Worm (Caenorhabditis elegans) whole organism, L4/young adult: ENCODE measurements around the gene F07E5.7.

Experiments used
- W03F9.2 ChIP-seq: fragments of 150-350 bp; optimal IDR thresholded peaks from 2 replicates; lab custom pipeline; 2014; ENCODE audit warnings: missing biosample characterization, missing genetic modification characterization
- dao-5 ChIP-seq: sonication (generic microtip); optimal IDR thresholded peaks from 2 replicates; lab custom pipeline; 2016; ENCODE audit warnings: missing genotype, missing genetic modification characterization, moderate library complexity, missing compliant biosample characterization
- him-1 ChIP-seq: sonication (generic microtip); optimal IDR thresholded peaks from 2 replicates; lab custom pipeline; 2016; ENCODE audit warnings: missing genotype, missing genetic modification reagents, missing genetic modification characterization, missing compliant biosample characterization

The F07E5.7 gene

DNA sequence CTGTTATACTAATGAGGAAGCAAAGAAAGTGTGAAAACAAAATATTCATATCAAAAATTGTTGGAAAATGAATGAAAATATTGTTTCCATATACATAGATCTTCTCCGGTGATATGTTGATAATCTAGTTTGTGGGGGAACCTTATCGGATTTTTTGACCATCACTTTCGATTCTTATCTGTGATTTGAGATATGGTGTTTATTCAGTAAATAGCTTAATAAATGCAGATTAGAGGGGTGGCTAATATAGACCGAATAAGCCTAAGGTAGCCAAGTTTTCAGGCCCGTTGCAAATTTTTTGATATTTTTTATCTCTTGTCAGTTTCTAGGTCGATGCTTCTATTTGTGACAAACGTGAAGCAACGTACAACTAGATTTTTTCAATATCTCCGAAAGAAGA, at the start of gene F07E5.7:
F07E5.7 (minus strand) TSS at position 101 of the 400 bp plus-strand sequence.
- no peak for TF ChIP-seq W03F9.2 (tag; lab: Kevin White, UChicago)
- TF ChIP-seq him-1: no peak
- no peak for TF ChIP-seq dao-5

DNA sequence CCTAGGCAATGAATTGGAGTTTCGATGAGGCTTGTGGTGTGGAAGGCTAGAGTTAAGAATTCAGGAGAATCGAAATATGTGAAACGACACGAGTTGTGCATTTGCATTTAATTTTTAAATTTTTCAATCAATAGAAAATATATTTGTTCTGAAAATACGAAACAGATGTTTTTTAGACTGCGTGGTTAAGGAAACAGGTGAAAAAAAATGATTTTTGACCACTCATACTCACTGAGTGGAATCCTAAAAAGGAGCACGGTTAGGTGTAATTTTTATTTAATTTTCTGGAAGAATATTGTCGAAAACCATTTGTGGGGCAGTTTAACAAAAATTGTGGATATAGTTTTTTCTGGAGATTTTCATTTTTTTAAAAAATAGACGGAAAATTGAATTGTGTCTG, 45.5 kb upstream of the F07E5.7 start, which contains the start of gene srh-195:
srh-195 (minus strand) TSS at position 101 of the 400 bp plus-strand sequence.
- TF ChIP-seq W03F9.2 (tag; lab: Kevin White, UChicago) (no peak), dao-5 (no peak), him-1 (no peak)

DNA sequence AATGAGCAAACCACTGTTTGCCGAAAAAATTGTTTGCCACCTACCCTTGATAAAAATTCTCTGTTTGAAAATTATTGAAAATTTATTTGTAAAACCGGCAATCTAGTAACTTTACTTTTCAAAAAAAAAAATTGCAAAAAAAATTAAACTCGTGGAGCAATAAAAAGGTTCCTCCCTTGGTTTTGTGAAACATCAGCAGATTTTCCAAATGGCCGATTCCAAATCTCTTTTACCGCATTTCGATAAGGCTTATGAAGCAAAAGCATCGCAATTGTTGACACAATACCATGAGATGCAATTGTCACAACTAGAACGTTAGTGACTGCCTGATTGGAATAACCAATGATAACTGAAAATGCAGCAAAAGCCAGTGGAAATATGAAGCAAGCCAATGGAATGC, 43.2 kb upstream of the F07E5.7 start:
- TF ChIP-seq dao-5 (no peak), him-1 (no peak), W03F9.2 (tag; lab: Kevin White, UChicago) (no peak)

DNA sequence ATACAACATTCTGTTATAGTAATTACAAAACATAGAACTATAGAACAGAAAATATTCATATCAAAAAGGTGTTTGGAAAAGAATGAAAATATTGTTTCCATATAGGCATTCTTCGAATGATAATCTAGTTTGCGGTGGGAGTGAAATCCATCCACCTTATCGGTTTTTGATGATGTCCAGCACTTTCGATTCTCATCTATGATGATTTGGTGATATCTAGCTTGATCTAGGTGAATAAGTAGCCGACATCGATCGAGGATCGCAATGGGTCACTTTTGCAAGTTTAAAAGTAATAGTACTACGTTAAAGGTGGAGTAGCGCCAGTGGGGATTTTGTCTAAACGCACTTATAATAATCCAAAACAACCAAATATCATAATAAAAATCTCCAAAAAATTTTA, 41.6 kb upstream of the F07E5.7 start, which contains the start of gene R52.6:
R52.6 (minus strand) TSS at position 101 of the 400 bp plus-strand sequence.
- TF ChIP-seq him-1 (no peak), W03F9.2 (tag; lab: Kevin White, UChicago) (no peak), dao-5 (no peak)

ce11 chrII:2109943-2110342, 38.6 kb upstream of the F07E5.7 start, which contains the start of gene R52.5:
Gene R52.5, minus strand, starts transcription at chrII:2110043.
- TF ChIP-seq him-1 (no peak), W03F9.2 (tag; lab: Kevin White, UChicago) (no peak), dao-5 (no peak)

DNA sequence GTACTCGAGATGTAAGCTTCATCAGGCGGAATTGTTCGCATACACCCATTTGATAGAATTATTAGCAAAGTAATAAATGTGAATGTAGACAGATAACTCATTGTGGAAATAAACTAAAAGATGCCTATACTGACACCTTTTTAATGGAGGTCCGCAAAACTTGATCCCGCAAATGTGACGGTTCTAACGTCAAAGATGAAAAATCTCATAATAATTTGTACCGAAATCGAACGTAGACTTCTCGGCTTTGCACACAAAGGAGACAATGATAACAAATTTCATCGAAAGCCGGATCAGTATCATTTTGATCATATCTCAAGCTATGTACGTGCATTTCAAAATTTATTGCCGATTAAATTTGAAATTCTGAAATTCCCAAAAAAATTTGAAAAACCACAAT, 37.0 kb upstream of the F07E5.7 start, which contains the start of gene R52.4:
R52.4 (minus strand) TSS at position 101 of the 400 bp plus-strand sequence.
- TF ChIP-seq dao-5: no peak
- TF ChIP-seq him-1: no peak
- TF ChIP-seq W03F9.2 (tag; lab: Kevin White, UChicago): no peak

DNA sequence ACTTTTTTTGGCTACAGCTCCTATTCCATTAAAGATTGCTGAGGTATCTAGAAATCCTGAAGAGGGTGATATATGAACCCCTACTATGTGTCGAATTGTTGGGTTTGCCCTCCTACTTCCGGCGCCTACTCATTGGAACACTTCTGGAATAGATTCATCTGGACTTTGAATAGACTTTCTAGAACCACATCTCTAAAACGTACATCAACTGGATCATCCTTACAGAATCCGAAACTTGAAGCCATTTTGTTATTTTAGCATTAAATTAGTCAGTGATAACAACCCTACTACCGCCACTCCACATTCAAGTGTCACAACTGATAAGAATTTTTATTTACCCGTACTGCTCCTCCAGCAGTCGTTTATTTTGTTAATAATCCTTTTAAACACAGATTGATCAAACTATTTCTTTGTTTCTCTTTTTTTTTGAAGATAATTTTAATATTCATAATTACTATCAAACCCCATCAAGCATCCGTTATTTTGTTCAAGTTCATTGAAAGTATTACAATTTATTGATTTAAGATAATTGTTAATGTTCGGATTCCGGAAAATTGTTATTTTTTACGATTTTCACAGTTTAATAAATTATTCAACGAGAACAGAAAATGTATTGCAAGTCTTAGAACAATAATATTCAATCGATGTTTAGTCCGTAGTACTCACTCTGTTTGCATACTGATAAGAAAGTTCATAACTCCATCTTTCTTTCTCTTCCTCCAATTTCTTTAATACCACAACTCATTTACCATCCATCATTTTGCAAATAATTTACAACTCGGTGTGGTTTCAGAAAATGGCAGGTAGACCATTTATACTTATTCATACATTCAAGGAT, 28.0 kb upstream of the F07E5.7 start, which contains the start of gene math-42:
math-42 (plus strand) TSS at position 788 of the 838 bp plus-strand sequence.
- TF ChIP-seq W03F9.2 (tag; lab: Kevin White, UChicago): no peak

DNA sequence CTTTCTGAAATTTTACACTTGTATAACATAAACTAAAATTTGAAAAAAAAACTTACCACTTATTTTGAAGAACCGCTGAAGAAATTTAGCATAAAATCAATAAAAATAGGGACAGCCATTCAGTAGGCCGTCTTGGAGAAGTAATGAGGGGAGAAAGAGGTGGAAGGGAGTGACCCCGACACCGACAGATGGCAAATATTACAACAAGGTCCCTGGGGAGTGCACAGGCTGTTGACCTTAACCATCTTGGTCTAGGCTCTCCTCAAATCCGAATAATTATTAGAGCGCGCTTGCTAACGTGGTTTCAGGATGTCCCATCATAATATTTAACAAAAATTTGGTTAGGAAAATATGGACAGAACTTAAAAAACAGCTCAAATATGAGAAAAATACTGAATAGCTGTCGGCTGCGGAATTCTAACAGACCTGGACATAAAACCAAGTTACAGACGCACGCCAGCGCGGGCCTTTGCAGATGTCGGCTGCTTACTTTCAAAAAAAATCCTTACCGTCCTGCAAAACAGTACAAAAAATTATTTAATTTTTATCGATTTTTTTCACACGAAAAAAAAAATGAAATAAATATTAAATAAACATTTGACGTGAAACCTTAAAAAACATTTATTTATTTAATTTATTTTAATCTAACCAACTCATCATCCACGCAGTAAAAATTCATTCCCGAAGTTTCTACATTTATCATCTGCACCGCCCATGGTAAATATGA, 23.8 kb upstream of the F07E5.7 start, which contains the start of gene T16A1.2:
T16A1.2 (plus strand) TSS at position 677 of the 727 bp plus-strand sequence.
- TF ChIP-seq W03F9.2 (tag; lab: Kevin White, UChicago): no peak
- TF ChIP-seq dao-5: no peak
- no peak for TF ChIP-seq him-1

ce11 chrII:2093456-2093926, 22.2 kb upstream of the F07E5.7 start, which contains the start of gene fbxb-37:
Gene fbxb-37, minus strand, starts transcription at chrII:2093876.
- TF ChIP-seq him-1: no peak
- TF ChIP-seq W03F9.2 (tag; lab: Kevin White, UChicago): no peak
- no peak for TF ChIP-seq dao-5

- TF ChIP-seq dao-5: no peak
- no peak for TF ChIP-seq W03F9.2 (tag; lab: Kevin White, UChicago)
- TF ChIP-seq him-1: no peak
These were observed 20.6 kb upstream of the F07E5.7 start, which contains the start of gene T16A1.10 for ce11 chrII:2091972-2092371. Gene T16A1.10, minus strand, starts transcription at chrII:2092094.

ce11 chrII:2090605-2091004, 19.3 kb upstream of the F07E5.7 start, which contains the start of gene trpl-5:
Gene trpl-5, minus strand, starts transcription at chrII:2090636.
- TF ChIP-seq W03F9.2 (tag; lab: Kevin White, UChicago) (no peak), him-1 (no peak), dao-5 (no peak)

- TF ChIP-seq dao-5 (no peak), W03F9.2 (tag; lab: Kevin White, UChicago) (no peak), him-1 (no peak)
These were observed 15.9 kb upstream of the F07E5.7 start for ce11 chrII:2087206-2087605.

ce11 chrII:2083726-2084179, 12.4 kb upstream of the F07E5.7 start, which contains the start of the genes T16A1.5 and fbxc-49:
Gene T16A1.5, minus strand, starts transcription at chrII:2083826.
Gene fbxc-49, plus strand, starts transcription at chrII:2084129.
- no peak for TF ChIP-seq dao-5
- no peak for TF ChIP-seq him-1
- no peak for TF ChIP-seq W03F9.2 (tag; lab: Kevin White, UChicago)

DNA sequence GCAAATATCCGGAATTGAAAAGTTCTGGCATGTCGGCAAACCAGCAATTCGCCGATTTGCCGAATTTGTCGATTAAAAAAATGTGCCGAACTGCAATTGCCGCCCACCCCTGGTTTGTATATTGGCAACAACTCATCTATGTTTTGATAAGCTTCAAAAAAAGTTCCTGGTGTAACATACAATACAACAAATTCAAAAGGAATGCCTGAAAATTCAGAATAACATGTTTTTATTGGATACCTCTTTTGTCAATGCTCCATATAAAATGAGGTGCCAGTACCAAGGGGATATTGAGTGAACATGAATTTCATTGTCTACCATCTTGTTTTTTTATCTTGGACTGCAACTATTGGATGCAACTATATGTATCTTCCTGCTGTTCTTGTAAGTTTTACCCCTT, 9.9 kb upstream of the F07E5.7 start, which contains the start of gene T16A1.4:
T16A1.4 (plus strand) TSS at position 301 of the 400 bp plus-strand sequence.
- TF ChIP-seq dao-5 (no peak), W03F9.2 (tag; lab: Kevin White, UChicago) (no peak)
